Worm (Caenorhabditis elegans) whole organism, midembryonic: Measurements from ENCODE around the gene cox-6A.

ENCODE experiments used
- T22C8.4 ChIP-seq: fragments of 200-800 bp; sonication (Bioruptor generic); IDR thresholded peaks from 2 replicates; pipeline ENCODE4 v1.3.6; 2022; ENCODE audit warnings: missing genetic modification characterization, missing compliant biosample characterization
- cog-1 ChIP-seq: sonication (generic microtip); optimal IDR thresholded peaks from 2 replicates; lab custom pipeline; 2016; ENCODE audit warnings: missing genetic modification characterization, missing compliant biosample characterization
- flt-1 ChIP-seq: fragments of 200-800 bp; sonication (Bioruptor generic); IDR thresholded peaks from 2 replicates; pipeline ENCODE4 v1.3.6; 2022; ENCODE audit warnings: missing genetic modification characterization, missing compliant biosample characterization
- klf-2 ChIP-seq: fragments of 200-800 bp; sonication (Bioruptor generic); conservative IDR thresholded peaks from 2 replicates; pipeline ENCODE4 v1.3.6; 2022; ENCODE audit warnings: missing genetic modification reagents, missing genetic modification characterization, missing compliant biosample characterization
- med-1 ChIP-seq: sonication (generic microtip); optimal IDR thresholded peaks from 2 replicates; lab custom pipeline; 2017; ENCODE audit warnings: missing genetic modification characterization, mild to moderate bottlenecking, missing compliant biosample characterization, antibody characterized with exemption, missing genetic modification reagents; ENCODE audit not compliant: insufficient read depth
- ref-1 ChIP-seq: fragments of 200-800 bp; sonication (Bioruptor generic); conservative IDR thresholded peaks from 2 replicates; pipeline ENCODE4 v1.3.6; 2022; ENCODE audit warnings: missing genetic modification reagents, missing genetic modification characterization, missing compliant biosample characterization
- tab-1 ChIP-seq: fragments of 200-800 bp; sonication (Bioruptor generic); IDR thresholded peaks from 2 replicates; pipeline ENCODE4 v1.3.6; 2022; ENCODE audit warnings: missing genetic modification characterization, missing compliant biosample characterization
- ztf-23 ChIP-seq: fragments of 200-800 bp; sonication (Bioruptor generic); IDR thresholded peaks from 2 replicates; pipeline ENCODE4 v1.3.6; 2022; ENCODE audit warnings: missing genetic modification reagents, missing genetic modification characterization, missing compliant biosample characterization
- ztf-29 ChIP-seq: fragments of 200-800 bp; sonication (Bioruptor generic); IDR thresholded peaks from 2 replicates; pipeline ENCODE4 v1.3.6; 2022; ENCODE audit warnings: missing genetic modification reagents, missing genetic modification characterization, missing compliant biosample characterization

ce11 chrIII:5109401-5109800 lies 27.9 kb downstream of the cox-6A start, which contains the start of gene sax-2:
- TF ChIP-seq flt-1 (GFP tag; lab: Robert Waterston, UW) (no peak), tab-1 (no peak), med-1 (GFP tag; lab: Kevin White, UChicago) (no peak), klf-2 (GFP tag; lab: Robert Waterston, UW) (no peak), T22C8.4 (GFP tag; lab: Robert Waterston, UW) (no peak), ref-1 (no peak), cog-1 (no peak), ztf-23 (no peak), ztf-29 (GFP tag; lab: Robert Waterston, UW) (no peak)
